Fruit fly (Drosophila melanogaster): ENCODE measurements around the gene tai.

The tai gene

dm6 chr2L:9223266-9223665 is 56.7 kb downstream of the tai start:
- TF ChIP-seq CG8478 (optimal IDR thresholded peaks at IDR 0.05) (no peak), Dll (optimal IDR thresholded peaks at IDR 0.05) (no peak), EcR (GFP tag; optimal IDR thresholded peaks at IDR 0.05) (no peak), pan (optimal IDR thresholded peaks at IDR 0.05) (no peak), psq (optimal IDR thresholded peaks at IDR 0.05) (no peak), usp (GFP tag; optimal IDR thresholded peaks at IDR 0.05) (no peak)

DNA sequence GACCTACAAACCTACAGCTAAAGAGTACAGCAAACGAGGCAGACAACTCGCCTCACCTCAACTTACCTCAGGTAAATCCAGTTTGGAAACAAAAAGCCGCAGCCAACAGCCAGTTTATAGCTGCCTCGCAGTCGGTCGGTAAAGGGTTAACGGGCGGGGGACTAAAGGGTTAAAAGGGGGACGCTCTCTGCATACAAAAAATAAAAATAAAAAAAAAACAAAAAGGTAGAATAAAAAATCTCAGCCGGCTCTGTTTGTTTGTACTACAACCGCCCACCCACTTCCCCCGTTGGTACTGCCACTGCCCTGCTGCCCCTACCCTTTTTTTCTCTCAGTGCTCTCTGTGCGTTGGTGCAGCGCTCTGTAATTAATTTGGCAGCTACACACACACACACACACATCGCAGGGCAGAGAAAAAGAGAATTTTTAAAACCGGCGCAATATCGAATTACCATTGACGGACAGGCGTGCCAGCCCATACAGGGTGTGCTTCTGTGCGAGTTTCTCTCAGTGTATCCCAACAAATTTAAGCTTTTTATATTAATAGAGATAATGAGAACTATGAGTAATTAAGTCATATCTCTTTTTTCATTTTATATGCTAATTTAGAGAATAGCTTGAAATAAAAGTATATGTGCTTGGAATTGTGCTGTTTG is 57.9 kb downstream of the tai start:
- TF ChIP-seq EcR (GFP tag; optimal IDR thresholded peaks at IDR 0.05), result no peak
- TF ChIP-seq psq (optimal IDR thresholded peaks at IDR 0.05), result no peak
- no peak for TF ChIP-seq usp (GFP tag; optimal IDR thresholded peaks at IDR 0.05)
- TF ChIP-seq CG8478 (optimal IDR thresholded peaks at IDR 0.05), result no peak
- no peak for TF ChIP-seq Dll (optimal IDR thresholded peaks at IDR 0.05)
- TF ChIP-seq pan (optimal IDR thresholded peaks at IDR 0.05), result no peak

- TF ChIP-seq EcR (GFP tag; optimal IDR thresholded peaks at IDR 0.05) (no peak), usp (GFP tag; optimal IDR thresholded peaks at IDR 0.05) (no peak), psq (optimal IDR thresholded peaks at IDR 0.05) (no peak), CG8478 (optimal IDR thresholded peaks at IDR 0.05) (no peak), pan (optimal IDR thresholded peaks at IDR 0.05) (no peak)
These were observed 58.8 kb downstream of the tai start for dm6 chr2L:9225378-9225777.

dm6 chr2L:9229694-9230093 is 63.1 kb downstream of the tai start:
- TF ChIP-seq CG8478 (optimal IDR thresholded peaks at IDR 0.05) (no peak), psq (optimal IDR thresholded peaks at IDR 0.05) (no peak), Dll (optimal IDR thresholded peaks at IDR 0.05) (no peak), EcR (GFP tag; optimal IDR thresholded peaks at IDR 0.05) (no peak), pan (optimal IDR thresholded peaks at IDR 0.05) (no peak)

DNA sequence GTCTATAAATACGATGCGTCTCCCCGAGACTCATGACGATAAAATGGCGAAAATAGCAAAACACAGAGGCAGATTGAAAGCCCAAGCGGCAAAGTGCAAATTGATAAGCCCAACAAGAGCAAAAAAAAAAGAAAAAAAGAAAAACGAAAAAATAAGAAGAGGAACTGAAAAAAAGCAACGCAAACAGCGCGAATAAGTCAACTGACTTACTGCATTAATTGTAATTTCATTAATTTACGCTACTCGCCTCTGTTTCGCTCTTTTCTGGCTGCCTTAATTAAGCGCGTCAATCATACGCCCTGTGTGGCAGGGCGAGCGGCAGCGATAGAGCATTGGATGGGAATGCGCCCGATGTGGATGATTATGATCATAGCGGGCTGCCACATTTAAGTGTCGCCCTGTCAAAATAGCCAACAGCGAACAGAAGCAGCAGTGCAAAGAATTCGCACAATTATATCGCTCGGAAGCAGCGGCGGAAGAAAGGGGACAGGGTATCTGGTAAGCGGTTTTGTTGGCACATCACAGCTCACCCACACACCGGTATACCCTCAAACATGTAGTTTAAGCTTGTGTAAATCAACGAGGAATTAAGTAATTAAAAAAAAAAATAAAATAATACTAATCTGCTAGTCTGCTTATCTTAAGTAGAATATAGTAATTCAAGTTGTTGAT is 65.3 kb downstream of the tai start:
- TF ChIP-seq pan (optimal IDR thresholded peaks at IDR 0.05) (no peak), Dll (optimal IDR thresholded peaks at IDR 0.05) (no peak), EcR (GFP tag; optimal IDR thresholded peaks at IDR 0.05) (no peak), usp (GFP tag; optimal IDR thresholded peaks at IDR 0.05) (no peak), CG8478 (optimal IDR thresholded peaks at IDR 0.05) (no peak), psq (optimal IDR thresholded peaks at IDR 0.05) (no peak)

DNA sequence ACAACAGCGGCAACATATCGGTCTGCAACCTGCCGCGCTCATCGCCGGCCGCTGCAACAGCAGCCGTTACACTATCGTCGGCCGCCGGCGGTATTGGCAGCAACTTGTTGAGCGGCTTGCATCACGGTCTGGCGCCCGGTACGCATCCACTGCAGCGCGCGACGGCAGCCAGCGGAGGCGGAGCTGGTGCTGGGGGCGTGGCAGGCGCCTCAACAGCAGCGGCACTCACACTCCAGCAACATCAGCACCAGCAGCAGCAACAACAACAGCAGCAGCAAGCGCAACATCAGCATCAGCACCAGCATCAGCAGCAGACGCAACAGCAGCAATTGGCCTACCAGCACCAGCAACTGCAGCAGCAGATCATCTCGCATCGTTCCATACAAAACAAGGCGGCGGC is 67.5 kb downstream of the tai start:
- TF ChIP-seq usp (GFP tag; optimal IDR thresholded peaks at IDR 0.05), result no peak
- no peak for TF ChIP-seq CG8478 (optimal IDR thresholded peaks at IDR 0.05)
- no peak for TF ChIP-seq EcR (GFP tag; optimal IDR thresholded peaks at IDR 0.05)
- no peak for TF ChIP-seq pan (optimal IDR thresholded peaks at IDR 0.05)
- no peak for TF ChIP-seq psq (optimal IDR thresholded peaks at IDR 0.05)
- TF ChIP-seq Dll (optimal IDR thresholded peaks at IDR 0.05), result no peak

DNA sequence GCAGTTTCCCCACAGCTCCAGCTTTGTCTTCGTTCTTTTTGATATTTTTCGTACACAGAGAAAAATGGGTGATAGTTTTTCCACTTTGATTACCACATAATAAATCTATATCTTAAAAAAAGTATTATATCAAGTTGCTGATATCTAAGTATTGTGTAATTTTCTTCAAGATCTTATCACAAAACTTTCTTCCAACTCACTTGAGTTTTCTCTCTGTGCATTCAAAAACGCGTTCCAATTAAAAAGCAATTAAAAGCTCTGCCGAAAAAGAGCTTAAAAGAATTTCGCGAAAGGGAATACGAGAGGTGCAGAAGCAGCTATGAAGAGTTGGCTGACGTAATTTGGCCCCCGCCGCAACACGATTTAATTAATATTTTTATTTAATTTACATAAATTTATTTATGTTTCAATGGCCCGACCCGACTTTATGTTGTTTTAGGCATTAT is 69.0 kb downstream of the tai start:
- TF ChIP-seq usp (GFP tag; optimal IDR thresholded peaks at IDR 0.05) (no peak), Dll (optimal IDR thresholded peaks at IDR 0.05) (no peak), pan (optimal IDR thresholded peaks at IDR 0.05) (no peak), psq (optimal IDR thresholded peaks at IDR 0.05) (no peak), CG8478 (optimal IDR thresholded peaks at IDR 0.05) (no peak), EcR (GFP tag; optimal IDR thresholded peaks at IDR 0.05) (no peak)

DNA sequence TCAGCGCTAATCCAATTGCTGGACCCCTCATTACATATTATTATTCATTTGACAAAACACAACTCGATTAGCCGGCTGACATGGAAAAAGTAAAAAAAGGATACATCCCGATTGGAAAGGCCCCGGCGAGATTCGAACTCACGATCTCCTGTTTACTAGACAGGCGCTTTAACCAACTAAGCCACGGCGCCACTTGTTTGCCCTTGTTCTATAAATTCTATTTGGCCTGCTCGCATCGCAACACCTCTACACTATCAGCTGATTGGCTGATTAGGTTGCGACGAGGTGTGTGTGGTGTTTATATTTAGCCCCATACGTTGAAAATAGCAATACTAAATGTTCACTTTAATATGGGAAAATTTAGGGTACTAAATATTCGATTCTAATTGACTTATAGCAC is 69.8 kb downstream of the tai start:
- TF ChIP-seq Dll (optimal IDR thresholded peaks at IDR 0.05) (no peak), CG8478 (optimal IDR thresholded peaks at IDR 0.05) (no peak), usp (GFP tag; optimal IDR thresholded peaks at IDR 0.05) (no peak), EcR (GFP tag; optimal IDR thresholded peaks at IDR 0.05) (no peak), psq (optimal IDR thresholded peaks at IDR 0.05) (no peak), pan (optimal IDR thresholded peaks at IDR 0.05) (no peak)

- no peak for TF ChIP-seq usp (GFP tag; optimal IDR thresholded peaks at IDR 0.05)
- no peak for TF ChIP-seq psq (optimal IDR thresholded peaks at IDR 0.05)
- no peak for TF ChIP-seq pan (optimal IDR thresholded peaks at IDR 0.05)
- TF ChIP-seq Dll (optimal IDR thresholded peaks at IDR 0.05), result peak; percentile 89
- no peak for TF ChIP-seq CG8478 (optimal IDR thresholded peaks at IDR 0.05)
- TF ChIP-seq EcR (GFP tag; optimal IDR thresholded peaks at IDR 0.05), result no peak
These were observed 70.8 kb downstream of the tai start for dm6 chr2L:9237212-9238031.

- no peak for TF ChIP-seq usp (GFP tag; optimal IDR thresholded peaks at IDR 0.05)
- TF ChIP-seq pan (optimal IDR thresholded peaks at IDR 0.05), result no peak
- no peak for TF ChIP-seq Dll (optimal IDR thresholded peaks at IDR 0.05)
- TF ChIP-seq psq (optimal IDR thresholded peaks at IDR 0.05), result no peak
- TF ChIP-seq EcR (GFP tag; optimal IDR thresholded peaks at IDR 0.05), result no peak
- no peak for TF ChIP-seq CG8478 (optimal IDR thresholded peaks at IDR 0.05)
These were observed 77.7 kb downstream of the tai start for dm6 chr2L:9244263-9244662.

dm6 chr2L:9250942-9251341 is 84.4 kb downstream of the tai start, which contains the start of gene aust:
TSS of gene aust (minus strand) at chr2L:9251042.
- no peak for TF ChIP-seq Dll (optimal IDR thresholded peaks at IDR 0.05)

- TF ChIP-seq EcR (GFP tag; optimal IDR thresholded peaks at IDR 0.05) (no peak), psq (optimal IDR thresholded peaks at IDR 0.05) (no peak), pan (optimal IDR thresholded peaks at IDR 0.05) (no peak), CG8478 (optimal IDR thresholded peaks at IDR 0.05) (no peak), usp (GFP tag; optimal IDR thresholded peaks at IDR 0.05) (no peak), Dll (optimal IDR thresholded peaks at IDR 0.05) (no peak)
These were observed 86.4 kb downstream of the tai start, which contains the start of gene borr for dm6 chr2L:9252947-9253346. TSS of gene borr (minus strand) at chr2L:9253118.

Measured in whole organism.